Worm (Caenorhabditis elegans) whole organism, L1 larva: Measurements from ENCODE around the gene col-116.

Experiments
- aly-2 ChIP-seq: fragments of 150-350 bp; optimal IDR thresholded peaks from 2 replicates; lab custom pipeline; 2014; ENCODE audit warnings: missing biosample characterization, missing genetic modification characterization
- efl-3 ChIP-seq: fragments of 200-800 bp; sonication (Bioruptor generic); optimal IDR thresholded peaks from 2 replicates; lab custom pipeline; 2018; ENCODE audit warnings: mild to moderate bottlenecking, missing genetic modification characterization, missing compliant biosample characterization
- egl-27 ChIP-seq, 2 experiments: fragments of 150-350 bp in 1 of 2; sonication (generic microtip); optimal IDR thresholded peaks; 3 replicates each; lab custom pipeline; 2017 to 2018; ENCODE audit warnings: missing biosample characterization in 2 of 2, missing genetic modification characterization in 2 of 2, missing genetic modification reagents in 2 of 2
- jun-1 ChIP-seq: fragments of 150-350 bp; optimal IDR thresholded peaks from 2 replicates; lab custom pipeline; 2014; ENCODE audit warnings: missing biosample characterization, missing genetic modification reagents, missing genetic modification characterization
- lin-13 ChIP-seq: fragments of 150-350 bp; optimal IDR thresholded peaks from 2 replicates; lab custom pipeline; 2014; ENCODE audit warnings: missing biosample characterization, missing genetic modification reagents, missing genetic modification characterization
- nhr-28 ChIP-seq: fragments of 150-350 bp; optimal IDR thresholded peaks from 2 replicates; lab custom pipeline; 2014; ENCODE audit warnings: missing biosample characterization, missing genetic modification characterization
- nhr-77 ChIP-seq: fragments of 150-350 bp; optimal IDR thresholded peaks from 2 replicates; lab custom pipeline; 2014; ENCODE audit warnings: missing biosample characterization, missing genetic modification characterization
- snpc-4 ChIP-seq: fragments of 150-350 bp; optimal IDR thresholded peaks from 2 replicates; lab custom pipeline; 2014; ENCODE audit warnings: missing biosample characterization, missing genetic modification characterization
- sox-4 ChIP-seq: sonication (generic microtip); optimal IDR thresholded peaks from 2 replicates; lab custom pipeline; 2016; ENCODE audit warnings: missing genetic modification characterization, missing compliant biosample characterization
- zip-4 ChIP-seq: fragments of 200-800 bp; sonication (Bioruptor generic); optimal IDR thresholded peaks from 2 replicates; lab custom pipeline; 2018; ENCODE audit warnings: mild to moderate bottlenecking, missing genetic modification characterization, moderate library complexity, missing compliant biosample characterization
- ztf-11 ChIP-seq, 2 experiments: sonication (generic microtip); optimal IDR thresholded peaks; 2 replicates each; lab custom pipeline; 2016 to 2017; ENCODE audit warnings: missing genetic modification characterization in 2 of 2, missing biosample characterization in 1 of 2, missing compliant biosample characterization in 1 of 2

DNA sequence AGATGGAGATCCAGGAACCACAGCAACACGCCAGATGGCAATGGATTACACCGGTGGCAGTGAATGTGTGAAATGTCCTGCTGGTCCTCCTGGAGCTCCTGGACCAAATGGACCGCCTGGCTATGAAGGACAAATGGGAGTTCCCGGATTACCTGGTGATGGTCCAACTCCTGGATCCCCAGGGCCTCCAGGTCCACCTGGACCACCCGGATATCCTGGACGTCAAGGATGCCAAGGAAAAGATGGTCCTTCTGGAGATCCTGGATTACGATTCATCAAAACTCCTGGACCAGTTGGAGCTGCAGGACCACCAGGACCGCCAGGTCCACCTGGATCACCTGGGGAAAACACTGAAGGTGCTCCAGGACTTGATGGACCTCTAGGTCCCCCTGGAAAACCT lies 1.6 kb downstream of the col-116 start:
- no peak for TF ChIP-seq sox-4 (tag; lab: Kevin White, UChicago)
- no peak for TF ChIP-seq lin-13 (GFP tag; lab: Kevin White, UChicago)
- no peak for TF ChIP-seq nhr-77
- no peak for TF ChIP-seq snpc-4
- no peak for TF ChIP-seq zip-4
- no peak for TF ChIP-seq efl-3 (GFP tag; lab: Kevin White, UChicago)
- TF ChIP-seq egl-27 (tag; optimal IDR thresholded peaks at IDR 0.05; lab: Kevin White, UChicago): no peak
- no peak for TF ChIP-seq jun-1 (tag; lab: Kevin White, UChicago)
- TF ChIP-seq ztf-11 (tag; optimal IDR thresholded peaks at IDR 0.05; lab: Kevin White, UChicago): no peak
- no peak for TF ChIP-seq nhr-28 (tag; lab: Kevin White, UChicago)
- TF ChIP-seq aly-2 (tag; lab: Kevin White, UChicago): no peak
